Fruit fly (Drosophila melanogaster) S2 (cell line): ENCODE results near the gene CG32188.

Source experiments
- CG8478 ChIP-seq: fragments of >200 bp; optimal IDR thresholded peaks from 2 replicates; lab custom pipeline; 2018
- CTCF ChIP-seq, 2 experiments: fragments of >200 bp; optimal IDR thresholded peaks; 2 replicates each; lab custom pipeline; 2018

DNA sequence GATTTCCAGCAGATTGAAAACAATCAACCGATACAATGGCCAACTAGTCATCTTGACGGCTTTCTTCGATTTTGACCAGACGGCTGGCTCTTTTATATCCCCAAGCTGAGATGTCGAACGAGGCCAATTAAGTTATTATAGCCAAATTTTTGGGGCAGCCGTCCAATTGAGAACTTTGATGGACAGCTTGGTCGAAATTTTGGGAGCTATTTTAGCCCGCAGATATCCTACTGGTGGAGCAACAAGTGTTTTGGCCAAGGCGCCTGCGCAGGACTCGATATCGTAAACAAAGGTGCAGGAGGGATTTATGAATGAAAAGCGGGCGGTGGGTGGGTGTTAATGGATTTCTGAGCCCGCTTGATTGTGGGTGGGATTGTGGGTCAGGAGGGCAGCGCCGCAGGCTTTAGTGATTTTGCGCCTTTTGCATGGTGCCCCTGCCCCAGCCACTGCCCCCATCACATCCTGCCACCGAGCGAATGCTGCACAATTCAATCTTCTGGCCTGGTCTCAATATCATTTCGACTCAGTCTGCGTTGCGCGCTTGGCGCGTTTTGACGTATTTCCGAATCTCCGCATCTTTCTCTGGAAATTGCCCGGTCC, 10.5 kb downstream of the CG32188 start, which contains the start of the genes Ir75c and Grd:
- no peak for TF ChIP-seq CTCF (optimal IDR thresholded peaks at IDR 0.05; lab: Kevin White, UChicago)
- TF ChIP-seq CG8478 (lab: Kevin White, UChicago) = no peak
